Fruit fly (Drosophila melanogaster) whole organism, wandering third instar larva: ENCODE data around the gene CG14443.

ENCODE experiments used
- CG9705 ChIP-seq: fragments of 200-800 bp; sonication (Bioruptor generic); optimal IDR thresholded peaks from 2 replicates; lab custom pipeline; 2018; ENCODE audit warnings: missing biosample characterization, mild to moderate bottlenecking, missing genetic modification characterization
- Hr78 ChIP-seq: fragments of >200 bp; optimal IDR thresholded peaks from 2 replicates; lab custom pipeline; 2017; ENCODE audit warnings: missing biosample characterization, missing genetic modification characterization
- Rel ChIP-seq, 2 experiments: fragments of 200-800 bp; sonication (Bioruptor generic) in 1 of 2; optimal IDR thresholded peaks; 2 replicates in 1 of 2; 3 replicates in 1 of 2; lab custom pipeline; 2016 to 2019; ENCODE audit warnings: mild to moderate bottlenecking in 2 of 2, missing biosample characterization in 2 of 2, missing genetic modification characterization in 2 of 2, moderate library complexity in 1 of 2
- br ChIP-seq: fragments of 200-800 bp; sonication (Bioruptor generic); optimal IDR thresholded peaks from 2 replicates; lab custom pipeline; 2016; ENCODE audit warnings: missing biosample characterization, missing genetic modification characterization
- pan ChIP-seq: fragments of >200 bp; optimal IDR thresholded peaks from 2 replicates; lab custom pipeline; 2017
- sv ChIP-seq: fragments of 200-800 bp; sonication (Bioruptor generic); optimal IDR thresholded peaks from 3 replicates; lab custom pipeline; 2016; ENCODE audit warnings: missing biosample characterization, missing genetic modification characterization
- tai ChIP-seq: sonication (Bioruptor generic); optimal IDR thresholded peaks from 2 replicates; lab custom pipeline; 2016; ENCODE audit warnings: missing biosample characterization, missing genetic modification characterization

- no peak for TF ChIP-seq Hr78 (GFP tag; lab: Kevin White, UChicago)
- no peak for TF ChIP-seq CG9705 (GFP tag; lab: Kevin White, UChicago)
- no peak for TF ChIP-seq Rel (GFP tag; optimal IDR thresholded peaks at IDR 0.05; lab: Kevin White, UChicago)
- TF ChIP-seq Rel (tag; optimal IDR thresholded peaks at IDR 0.05; lab: Kevin White, UChicago) = no peak
- no peak for TF ChIP-seq pan (lab: Kevin White, UChicago)
- no peak for TF ChIP-seq tai (GFP tag; lab: Kevin White, UChicago)
- no peak for TF ChIP-seq br
- no peak for TF ChIP-seq sv (GFP tag; lab: Kevin White, UChicago)
Measured at dm6 chrX:6641602-6642001, 7.8 kb downstream of the CG14443 start.
